Worm (Caenorhabditis elegans): ENCODE data around the gene igdb-3.

Gene igdb-3

DNA sequence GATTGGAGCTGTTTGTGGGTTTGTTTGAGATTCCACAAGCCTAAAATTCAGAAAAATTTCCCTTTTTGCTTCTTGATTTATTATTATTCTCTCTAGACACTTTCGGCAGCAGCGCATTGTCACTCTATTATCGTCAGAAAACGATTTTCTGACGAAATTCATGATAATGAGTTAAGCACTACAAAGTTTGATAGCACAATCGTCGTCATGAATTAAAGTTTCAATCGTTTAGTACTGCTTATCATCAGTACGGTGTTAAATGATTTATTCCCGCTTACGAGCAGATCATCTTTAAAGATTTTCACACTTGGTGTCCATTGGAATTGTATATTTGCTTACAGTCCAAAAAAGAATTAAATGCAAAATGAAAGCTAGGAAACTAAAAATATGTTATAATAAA, 44.3 kb downstream of the igdb-3 start:
- TF ChIP-seq tbx-2 (tag; optimal IDR thresholded peaks at IDR 0.05), result no peak

DNA sequence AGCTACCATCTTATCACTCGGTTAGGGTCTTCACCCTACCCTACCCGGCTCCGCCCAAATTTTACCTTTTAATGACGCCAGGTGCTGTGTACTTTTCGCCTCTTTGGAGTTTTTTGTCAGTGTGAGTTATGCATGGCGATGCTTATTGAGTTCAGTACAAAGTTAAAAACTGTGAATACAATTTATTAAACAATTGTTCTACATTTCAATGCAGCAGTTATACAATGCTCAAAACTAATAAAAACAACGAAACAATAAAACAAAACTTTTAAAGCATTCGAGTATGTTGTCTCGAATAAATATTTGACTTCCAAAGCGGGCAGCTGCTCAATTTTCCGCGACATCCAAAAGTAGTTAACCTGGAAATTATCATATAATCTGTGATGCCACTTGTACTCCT, 45.2 kb downstream of the igdb-3 start, which contains the start of gene ctsa-2:
Gene ctsa-2, minus strand, starts transcription at position 101 of the 400 bp plus-strand sequence.
- TF ChIP-seq unc-42 (tag; optimal IDR thresholded peaks at IDR 0.05) (no peak), unc-55 (GFP tag; optimal IDR thresholded peaks at IDR 0.05) (no peak), unc-3 (GFP tag; conservative IDR thresholded peaks at IDR 0.05) (no peak), unc-3 (tag; optimal IDR thresholded peaks at IDR 0.05) (no peak), hlh-6 (tag; optimal IDR thresholded peaks at IDR 0.05) (no peak), ceh-48 (tag; optimal IDR thresholded peaks at IDR 0.05) (no peak), ama-1 (optimal IDR thresholded peaks at IDR 0.05) (no peak), tbx-2 (tag; optimal IDR thresholded peaks at IDR 0.05) (no peak), elt-2 (tag; optimal IDR thresholded peaks at IDR 0.05) (no peak), ceh-19 (GFP tag; optimal IDR thresholded peaks at IDR 0.05) (no peak), sox-4 (tag; optimal IDR thresholded peaks at IDR 0.05) (no peak), ceh-6 (GFP tag; optimal IDR thresholded peaks at IDR 0.05) (no peak), pros-1 (tag; optimal IDR thresholded peaks at IDR 0.05) (no peak), fkh-10 (GFP tag; optimal IDR thresholded peaks at IDR 0.05) (no peak), pha-4 (tag; optimal IDR thresholded peaks at IDR 0.05) (no peak), madf-2 (tag; optimal IDR thresholded peaks at IDR 0.05) (no peak), ceh-24 (tag; optimal IDR thresholded peaks at IDR 0.05) (no peak), ceh-18 (tag; optimal IDR thresholded peaks at IDR 0.05) (no peak), ceh-14 (tag; optimal IDR thresholded peaks at IDR 0.05) (no peak), dmd-4 (tag; optimal IDR thresholded peaks at IDR 0.05; ENCODE audit: borderline replicate concordance) (no peak), C38D4.7 (GFP tag; optimal IDR thresholded peaks at IDR 0.05) (no peak)

ce11 chrX:6433688-6434087, 48.4 kb downstream of the igdb-3 start, which contains the start of gene K10C2.2:
TSS of gene K10C2.2 (minus strand) at chrX:6433788.
- TF ChIP-seq elt-2 (tag; optimal IDR thresholded peaks at IDR 0.05) (no peak), lin-11 (tag; optimal IDR thresholded peaks at IDR 0.05) (no peak), ahr-1 (tag; optimal IDR thresholded peaks at IDR 0.05) (no peak), hlh-15 (tag; optimal IDR thresholded peaks at IDR 0.05) (no peak), pha-2 (tag; optimal IDR thresholded peaks at IDR 0.05) (no peak), K02D7.2 (tag; optimal IDR thresholded peaks at IDR 0.05) (no peak), unc-86 (tag; optimal IDR thresholded peaks at IDR 0.05) (no peak), unc-55 (GFP tag; optimal IDR thresholded peaks at IDR 0.05) (no peak), ref-2 (tag; optimal IDR thresholded peaks at IDR 0.05) (no peak), nfya-1 (tag; optimal IDR thresholded peaks at IDR 0.05) (no peak), F13H6.1 (tag; optimal IDR thresholded peaks at IDR 0.05) (no peak), ets-4 (tag; optimal IDR thresholded peaks at IDR 0.05) (no peak), nhr-11 (tag; optimal IDR thresholded peaks at IDR 0.05) (no peak), Y22D7AL.16 (tag; optimal IDR thresholded peaks at IDR 0.05) (no peak)

DNA sequence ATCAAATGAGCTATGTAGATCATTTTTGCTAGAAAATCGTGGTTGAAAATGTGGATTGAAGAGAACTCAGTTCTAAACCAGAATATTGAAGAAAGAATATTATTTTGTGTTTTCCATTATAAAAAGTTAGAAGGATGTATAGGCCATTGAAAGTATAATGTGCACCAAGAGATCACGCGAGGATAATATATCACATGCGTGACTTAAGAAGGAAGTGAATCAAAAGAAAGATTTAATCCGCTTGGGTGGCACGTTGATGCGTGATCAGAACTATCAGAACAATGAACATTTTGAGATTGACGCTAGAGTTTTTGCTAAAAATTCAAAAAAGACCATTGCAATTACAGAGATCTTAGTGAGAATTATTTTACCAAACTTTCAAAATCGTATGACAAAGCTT, 50.5 kb downstream of the igdb-3 start:
- TF ChIP-seq unc-86 (tag; optimal IDR thresholded peaks at IDR 0.05) (no peak), pax-1 (tag; optimal IDR thresholded peaks at IDR 0.05) (no peak), lin-11 (tag; optimal IDR thresholded peaks at IDR 0.05) (no peak), odd-2 (tag; optimal IDR thresholded peaks at IDR 0.05) (no peak), ceh-31 (tag; optimal IDR thresholded peaks at IDR 0.05) (no peak), C38D4.7 (GFP tag; optimal IDR thresholded peaks at IDR 0.05) (no peak), lim-6 (tag; optimal IDR thresholded peaks at IDR 0.05) (no peak), nhr-232 (tag; optimal IDR thresholded peaks at IDR 0.05) (no peak), Y22D7AL.16 (tag; optimal IDR thresholded peaks at IDR 0.05) (no peak), ref-2 (tag; optimal IDR thresholded peaks at IDR 0.05) (no peak)
